Fruit fly (Drosophila melanogaster) whole organism, embryonic: Measurements from ENCODE around the gene mol.

Experiments used
- Adf1 ChIP-seq: fragments of 200-800 bp; sonication (Bioruptor generic); IDR thresholded peaks from 2 replicates; pipeline ENCODE4 v1.3.6; 2022; ENCODE audit warnings: missing biosample characterization, missing genetic modification characterization
- Aef1 ChIP-seq: fragments of 200-800 bp; sonication (Bioruptor generic); IDR thresholded peaks from 3 replicates; pipeline ENCODE4 v1.3.6; 2022; ENCODE audit warnings: missing biosample characterization, missing genetic modification characterization
- BEAF-32 ChIP-seq: fragments of 200-800 bp; sonication (Bioruptor generic); optimal IDR thresholded peaks from 3 replicates; lab custom pipeline; 2017; ENCODE audit warnings: missing biosample characterization, missing genetic modification characterization, mild to moderate bottlenecking, moderate library complexity, missing genetic modification reagents
- Blimp-1 ChIP-seq: fragments of 200-800 bp; sonication (Bioruptor generic); optimal IDR thresholded peaks from 3 replicates; lab custom pipeline; 2018; ENCODE audit warnings: missing biosample characterization, missing genetic modification characterization, mild to moderate bottlenecking, moderate library complexity, missing genetic modification reagents
- CG11085 ChIP-seq: fragments of 200-800 bp; sonication (Bioruptor generic); IDR thresholded peaks from 2 replicates; pipeline ENCODE4 v1.3.6; 2022; ENCODE audit warnings: missing biosample characterization, missing genetic modification characterization
- CG11247 ChIP-seq: fragments of 200-800 bp; sonication (Bioruptor generic); IDR thresholded peaks from 2 replicates; pipeline ENCODE4 v1.3.6; 2022; ENCODE audit warnings: missing biosample characterization, missing genetic modification characterization
- CG12155 ChIP-seq: fragments of 200-800 bp; sonication (Bioruptor generic); optimal IDR thresholded peaks from 3 replicates; lab custom pipeline; 2016; ENCODE audit warnings: missing biosample characterization, missing genetic modification characterization
- CG13123 ChIP-seq: fragments of 200-800 bp; sonication (Bioruptor generic); optimal IDR thresholded peaks from 2 replicates; lab custom pipeline; 2016; ENCODE audit warnings: missing biosample characterization, missing genetic modification characterization
- CG13296 ChIP-seq: fragments of 200-800 bp; sonication (Bioruptor generic); optimal IDR thresholded peaks from 3 replicates; lab custom pipeline; 2018; ENCODE audit warnings: missing biosample characterization, mild to moderate bottlenecking, missing genetic modification characterization
- CG13424 ChIP-seq: fragments of 200-800 bp; sonication (Bioruptor generic); optimal IDR thresholded peaks from 2 replicates; lab custom pipeline; 2019; ENCODE audit warnings: missing biosample characterization, mild to moderate bottlenecking, missing genetic modification characterization, moderate library complexity
- CG17568 ChIP-seq: fragments of 200-800 bp; sonication (Bioruptor generic); optimal IDR thresholded peaks from 2 replicates; lab custom pipeline; 2018; ENCODE audit warnings: missing biosample characterization, mild to moderate bottlenecking, missing genetic modification characterization, moderate library complexity
- CG18599 ChIP-seq: fragments of 200-800 bp; sonication (Bioruptor generic); optimal IDR thresholded peaks from 3 replicates; lab custom pipeline; 2017; ENCODE audit warnings: missing biosample characterization, missing genetic modification characterization, mild to moderate bottlenecking, moderate library complexity, missing genetic modification reagents
- CG31224 ChIP-seq: fragments of 200-800 bp; sonication (Bioruptor generic); IDR thresholded peaks from 2 replicates; pipeline ENCODE4 v1.3.6; 2022; ENCODE audit warnings: missing biosample characterization, missing genetic modification characterization
- CG3726 ChIP-seq: fragments of 200-800 bp; sonication (Bioruptor generic); IDR thresholded peaks from 3 replicates; pipeline ENCODE4, ENCODE4 v1.3.6; 2022; ENCODE audit warnings: missing biosample characterization, missing genetic modification characterization
- CG42726 ChIP-seq: fragments of 200-800 bp; sonication (Bioruptor generic); IDR thresholded peaks from 2 replicates; pipeline ENCODE4 v1.3.6; 2022; ENCODE audit warnings: missing biosample characterization, missing genetic modification characterization; ENCODE audit not compliant: partially characterized antibody
- CG4404 ChIP-seq: fragments of 200-800 bp; sonication (Bioruptor generic); IDR thresholded peaks from 2 replicates; pipeline ENCODE4 v1.3.6; 2022; ENCODE audit warnings: missing biosample characterization, missing genetic modification characterization
- CG8089 ChIP-seq: fragments of 200-800 bp; sonication (Bioruptor generic); optimal IDR thresholded peaks from 3 replicates; lab custom pipeline; 2016; ENCODE audit warnings: missing biosample characterization, missing genetic modification characterization
- CG8478 ChIP-seq: fragments of >200 bp; optimal IDR thresholded peaks from 2 replicates; lab custom pipeline; 2018
- CG8765 ChIP-seq: fragments of 200-800 bp; sonication (Bioruptor generic); IDR thresholded peaks from 2 replicates; pipeline ENCODE4 v1.3.6; 2022; ENCODE audit warnings: missing biosample characterization, missing genetic modification characterization
- Chrac-16 ChIP-seq: fragments of 200-800 bp; sonication (Bioruptor generic); optimal IDR thresholded peaks from 3 replicates; lab custom pipeline; 2016; ENCODE audit warnings: missing biosample characterization, missing genetic modification characterization
- Dbx ChIP-seq: fragments of 200-800 bp; sonication (Bioruptor generic); IDR thresholded peaks from 3 replicates; pipeline ENCODE4 v1.3.6; 2022; ENCODE audit warnings: missing biosample characterization, missing genetic modification characterization
- Dll ChIP-seq: fragments of 200-800 bp; sonication (Bioruptor generic); IDR thresholded peaks from 4 replicates; pipeline ENCODE4 v1.3.6; 2022; ENCODE audit warnings: missing biosample characterization, missing genetic modification characterization; ENCODE audit not compliant: partially characterized antibody
- Fer1 ChIP-seq: fragments of 200-800 bp; sonication (Bioruptor generic); optimal IDR thresholded peaks from 2 replicates; lab custom pipeline; 2017; ENCODE audit warnings: missing biosample characterization, mild to moderate bottlenecking, missing genetic modification characterization
- H15 ChIP-seq: fragments of 200-800 bp; sonication (Bioruptor generic); IDR thresholded peaks from 3 replicates; pipeline ENCODE4 v1.3.6; 2022; ENCODE audit warnings: missing biosample characterization, missing genetic modification characterization
- Hmr ChIP-seq: fragments of 200-800 bp; sonication (Bioruptor generic); optimal IDR thresholded peaks from 3 replicates; lab custom pipeline; 2017; ENCODE audit warnings: mild to moderate bottlenecking, missing biosample characterization, missing genetic modification reagents, missing genetic modification characterization
- Jarid2 ChIP-seq: fragments of 200-800 bp; sonication (Bioruptor generic); optimal IDR thresholded peaks from 3 replicates; lab custom pipeline; 2017; ENCODE audit warnings: mild to moderate bottlenecking, missing biosample characterization, missing genetic modification reagents, missing genetic modification characterization
- Kr ChIP-seq: fragments of 200-800 bp; sonication (Bioruptor generic); optimal IDR thresholded peaks from 2 replicates; lab custom pipeline; 2017; ENCODE audit warnings: missing biosample characterization, mild to moderate bottlenecking, missing genetic modification characterization
- Lhr ChIP-seq: fragments of 200-800 bp; sonication (Bioruptor generic); optimal IDR thresholded peaks from 3 replicates; lab custom pipeline; 2017; ENCODE audit warnings: mild to moderate bottlenecking, missing biosample characterization, missing genetic modification reagents, missing genetic modification characterization
- MESR4 ChIP-seq: fragments of 200-800 bp; sonication (Bioruptor generic); optimal IDR thresholded peaks from 2 replicates; lab custom pipeline; 2018; ENCODE audit warnings: missing biosample characterization, mild to moderate bottlenecking, missing genetic modification characterization, moderate library complexity
- MTF-1 ChIP-seq: fragments of 200-800 bp; sonication (Bioruptor generic); optimal IDR thresholded peaks from 2 replicates; lab custom pipeline; 2018; ENCODE audit warnings: missing biosample characterization, mild to moderate bottlenecking, missing genetic modification characterization, borderline replicate concordance
- Mes4 ChIP-seq: fragments of 200-800 bp; sonication (Bioruptor generic); optimal IDR thresholded peaks from 2 replicates; lab custom pipeline; 2016; ENCODE audit warnings: missing biosample characterization, missing genetic modification characterization
- NC2α ChIP-seq: fragments of 200-800 bp; sonication (Bioruptor generic); optimal IDR thresholded peaks from 2 replicates; lab custom pipeline; 2016; ENCODE audit warnings: missing biosample characterization, missing genetic modification characterization
- Oaz ChIP-seq: fragments of 200-800 bp; sonication (Bioruptor generic); IDR thresholded peaks from 2 replicates; pipeline ENCODE4 v1.3.6; 2022; ENCODE audit warnings: missing biosample characterization, missing genetic modification characterization
- Poxn ChIP-seq: fragments of 200-800 bp; sonication (Bioruptor generic); IDR thresholded peaks from 2 replicates; pipeline ENCODE4 v1.3.6; 2022; ENCODE audit warnings: missing biosample characterization, missing genetic modification characterization
- Sin3A ChIP-seq: fragments of >200 bp; optimal IDR thresholded peaks from 2 replicates; lab custom pipeline; 2018
- Six4 ChIP-seq: fragments of 200-800 bp; sonication (Bioruptor generic); optimal IDR thresholded peaks from 2 replicates; lab custom pipeline; 2016; ENCODE audit warnings: missing biosample characterization, missing genetic modification characterization
- Taf1 ChIP-seq: fragments of 200-800 bp; sonication (Bioruptor generic); IDR thresholded peaks from 2 replicates; pipeline ENCODE4 v1.3.6; 2022; ENCODE audit warnings: missing biosample characterization, missing genetic modification characterization
- Vsx1 ChIP-seq: fragments of 200-800 bp; sonication (Bioruptor generic); optimal IDR thresholded peaks from 2 replicates; lab custom pipeline; 2017; ENCODE audit warnings: missing biosample characterization, mild to moderate bottlenecking, missing genetic modification characterization, missing genetic modification reagents
- bigmax ChIP-seq: fragments of 200-800 bp; sonication (Bioruptor generic); optimal IDR thresholded peaks from 2 replicates; lab custom pipeline; 2018; ENCODE audit warnings: missing biosample characterization, mild to moderate bottlenecking, missing genetic modification characterization
- danr ChIP-seq: fragments of 200-800 bp; sonication (Bioruptor generic); IDR thresholded peaks from 2 replicates; pipeline ENCODE4 v1.3.6; 2022; ENCODE audit warnings: missing biosample characterization, missing genetic modification characterization
- gcm2 ChIP-seq: fragments of 200-800 bp; sonication (Bioruptor generic); optimal IDR thresholded peaks from 2 replicates; lab custom pipeline; 2016; ENCODE audit warnings: missing biosample characterization, missing genetic modification characterization
- gfzf ChIP-seq: fragments of 200-800 bp; sonication (Bioruptor generic); optimal IDR thresholded peaks from 2 replicates; lab custom pipeline; 2016; ENCODE audit warnings: missing biosample characterization, mild to moderate bottlenecking, missing genetic modification characterization, moderate library complexity
- gro ChIP-seq: fragments of 200-800 bp; sonication (Bioruptor generic); optimal IDR thresholded peaks from 2 replicates; lab custom pipeline; 2016; ENCODE audit warnings: missing biosample characterization, missing genetic modification characterization
- her ChIP-seq: fragments of 200-800 bp; sonication (Bioruptor generic); optimal IDR thresholded peaks from 2 replicates; lab custom pipeline; 2016; ENCODE audit warnings: missing biosample characterization, missing genetic modification characterization
- jigr1 ChIP-seq: fragments of 200-800 bp; sonication (Bioruptor generic); IDR thresholded peaks from 3 replicates; pipeline ENCODE4 v1.3.6; 2022; ENCODE audit warnings: missing biosample characterization, missing genetic modification characterization
- jing ChIP-seq: fragments of 200-800 bp; sonication (Bioruptor generic); optimal IDR thresholded peaks from 2 replicates; lab custom pipeline; 2018; ENCODE audit warnings: missing biosample characterization, mild to moderate bottlenecking, missing genetic modification characterization
- knrl ChIP-seq: fragments of 200-800 bp; sonication (Bioruptor generic); IDR thresholded peaks from 3 replicates; pipeline ENCODE4 v1.3.6; 2022; ENCODE audit warnings: missing biosample characterization, missing genetic modification characterization; ENCODE audit not compliant: partially characterized antibody
- sob ChIP-seq: fragments of 200-800 bp; sonication (Bioruptor generic); IDR thresholded peaks from 2 replicates; pipeline ENCODE4 v1.3.6; 2022; ENCODE audit warnings: missing biosample characterization, missing genetic modification characterization
- tin ChIP-seq: fragments of 200-800 bp; sonication (Bioruptor generic); optimal IDR thresholded peaks from 3 replicates; lab custom pipeline; 2016; ENCODE audit warnings: missing biosample characterization, missing genetic modification characterization
- trem ChIP-seq: fragments of 200-800 bp; optimal IDR thresholded peaks from 3 replicates; lab custom pipeline; 2019; ENCODE audit warnings: missing biosample characterization, mild to moderate bottlenecking, missing genetic modification characterization, moderate library complexity
- twi ChIP-seq: fragments of 200-800 bp; optimal IDR thresholded peaks from 2 replicates; lab custom pipeline; 2019; ENCODE audit warnings: missing biosample characterization, mild to moderate bottlenecking, missing genetic modification characterization, moderate library complexity

mol gene

dm6 chr2L:15009703-15010102 lies 12.3 kb upstream of the mol start, which contains the start of the genes THG and Rnmt (continued):
- TF ChIP-seq CG8765 = peak; percentile 68
- peak; percentile 73 for TF ChIP-seq Blimp-1 (GFP tag; lab: Kevin White, UChicago)
- 0 out of 3 replicates have a peak, but pooled peaks have one; percentile 37 for TF ChIP-seq jigr1 (GFP tag; lab: Robert Waterston, UW)
- TF ChIP-seq CG17568 = peak; percentile 59
- TF ChIP-seq Mes4 (GFP tag; lab: Kevin White, UChicago) = peak; percentile 37
- peak; percentile 30 for TF ChIP-seq Jarid2
- peak; percentile 46 for TF ChIP-seq her (GFP tag; lab: Kevin White, UChicago)
- no peak for TF ChIP-seq Kr (GFP tag; lab: Kevin White, UChicago)
- TF ChIP-seq Sin3A (lab: Kevin White, UChicago) = peak; percentile 9
- TF ChIP-seq MTF-1 (GFP tag; lab: Kevin White, UChicago) = no peak
- peak; percentile 45; the same call in 1 of the 2 replicates for TF ChIP-seq Poxn (GFP tag; lab: Robert Waterston, UW)
- peak; percentile 67 for TF ChIP-seq gro (GFP tag; lab: Kevin White, UChicago)
- TF ChIP-seq Chrac-16 (GFP tag; lab: Kevin White, UChicago) = peak; percentile 87
- no peak for TF ChIP-seq danr (GFP tag; lab: Robert Waterston, UW)
- peak; percentile 82 for TF ChIP-seq CG18599 (GFP tag; lab: Kevin White, UChicago)
- TF ChIP-seq BEAF-32 (GFP tag; lab: Kevin White, UChicago) = peak; percentile 84
- peak; percentile 58 for TF ChIP-seq MESR4
- no peak for TF ChIP-seq bigmax (GFP tag; lab: Kevin White, UChicago)
- TF ChIP-seq CG8478 (lab: Kevin White, UChicago) = no peak
- TF ChIP-seq CG13424 (tag; lab: Kevin White, UChicago) = peak; percentile 92
- peak; percentile 77 for TF ChIP-seq Fer1 (GFP tag; lab: Kevin White, UChicago)
- TF ChIP-seq sob = peak; percentile 89
- TF ChIP-seq Oaz = peak; percentile 57
- peak; percentile 58 for TF ChIP-seq CG31224
- TF ChIP-seq Taf1 (GFP tag; lab: Robert Waterston, UW) = peak; percentile 48; the same call in 1 of the 2 replicates
- TF ChIP-seq H15 (GFP tag; lab: Robert Waterston, UW) = peak; percentile 83
- TF ChIP-seq CG13296 (GFP tag; lab: Kevin White, UChicago) = peak; percentile 68
- peak; percentile 65; the same call in 2 of the 3 replicates for TF ChIP-seq CG3726 (GFP tag; lab: Robert Waterston, UW)
- TF ChIP-seq CG11247 (GFP tag; lab: Robert Waterston, UW) = peak; percentile 89
- TF ChIP-seq Dll = peak; percentile 96
- peak; percentile 82 for TF ChIP-seq Aef1 (GFP tag; lab: Robert Waterston, UW)
- peak; percentile 93 for TF ChIP-seq Dbx (GFP tag; lab: Robert Waterston, UW)
- TF ChIP-seq Adf1 (GFP tag; lab: Robert Waterston, UW) = peak; percentile 19; the same call in 1 of the 2 replicates
- TF ChIP-seq trem (tag; lab: Kevin White, UChicago) = peak; percentile 85
- peak; percentile 46; the same call in 1 of the 2 replicates for TF ChIP-seq CG42726 (GFP tag; lab: Robert Waterston, UW)
- peak; percentile 79 for TF ChIP-seq CG11085 (GFP tag; lab: Robert Waterston, UW)
- peak; percentile 5 for TF ChIP-seq gfzf
- no peak for TF ChIP-seq NC2α
- peak; percentile 71 for TF ChIP-seq Six4 (GFP tag; lab: Kevin White, UChicago)
- TF ChIP-seq CG13123 (GFP tag; lab: Kevin White, UChicago) = peak; percentile 66
- TF ChIP-seq twi (tag; lab: Kevin White, UChicago) = peak; percentile 79
- peak; percentile 89 for TF ChIP-seq knrl (GFP tag; lab: Robert Waterston, UW)
- peak; percentile 30 for TF ChIP-seq CG8089
- TF ChIP-seq CG12155 (GFP tag; lab: Kevin White, UChicago) = peak; percentile 84
- TF ChIP-seq Vsx1 = no peak
- TF ChIP-seq Hmr (GFP tag; lab: Kevin White, UChicago) = peak; percentile 81
- TF ChIP-seq jing (GFP tag; lab: Kevin White, UChicago) = peak; percentile 57
- TF ChIP-seq CG4404 = peak; percentile 78
- peak; percentile 38 for TF ChIP-seq gcm2
- TF ChIP-seq tin (GFP tag; lab: Kevin White, UChicago) = peak; percentile 86
- peak; percentile 58 for TF ChIP-seq Lhr (GFP tag; lab: Kevin White, UChicago)
